Fruit fly (Drosophila melanogaster) whole organism, embryonic: ENCODE measurements around the gene CG5986.
A peak's percentile ranks its signal among the peaks of the same experiment; 100 is the strongest.

Source experiments
- Atf-2 ChIP-seq: fragments of 200-800 bp; sonication (Bioruptor generic); optimal IDR thresholded peaks from 2 replicates; lab custom pipeline; 2016; ENCODE audit warnings: missing biosample characterization, missing genetic modification characterization
- Awh ChIP-seq: fragments of 200-800 bp; sonication (Bioruptor generic); IDR thresholded peaks from 2 replicates; pipeline ENCODE4, ENCODE4 v1.3.6; 2022; ENCODE audit warnings: missing biosample characterization, missing genetic modification characterization
- Bteb2 ChIP-seq: fragments of 200-800 bp; sonication (Bioruptor generic); optimal IDR thresholded peaks from 2 replicates; lab custom pipeline; 2016; ENCODE audit warnings: missing biosample characterization, missing genetic modification characterization
- CG10654 ChIP-seq: fragments of 200-800 bp; sonication (Bioruptor generic); optimal IDR thresholded peaks from 2 replicates; lab custom pipeline; 2016; ENCODE audit warnings: missing biosample characterization, missing genetic modification characterization
- CG11093 ChIP-seq: fragments of 200-800 bp; sonication (Bioruptor generic); IDR thresholded peaks from 3 replicates; pipeline ENCODE4 v1.3.6; 2022; ENCODE audit warnings: missing biosample characterization, missing genetic modification characterization
- CG11398 ChIP-seq: fragments of 200-800 bp; sonication (Bioruptor generic); optimal IDR thresholded peaks from 2 replicates; lab custom pipeline; 2016; ENCODE audit warnings: missing biosample characterization, missing genetic modification characterization
- CG12155 ChIP-seq: fragments of 200-800 bp; sonication (Bioruptor generic); optimal IDR thresholded peaks from 3 replicates; lab custom pipeline; 2016; ENCODE audit warnings: missing biosample characterization, missing genetic modification characterization
- CG12236 ChIP-seq: fragments of 200-800 bp; sonication (Bioruptor generic); optimal IDR thresholded peaks from 2 replicates; lab custom pipeline; 2016; ENCODE audit warnings: missing biosample characterization, missing genetic modification characterization
- CG13296 ChIP-seq: fragments of 200-800 bp; sonication (Bioruptor generic); optimal IDR thresholded peaks from 3 replicates; lab custom pipeline; 2018; ENCODE audit warnings: missing biosample characterization, mild to moderate bottlenecking, missing genetic modification characterization
- CG14050 ChIP-seq: fragments of 200-800 bp; sonication (Bioruptor generic); IDR thresholded peaks from 3 replicates; pipeline ENCODE4 v1.3.6; 2022; ENCODE audit warnings: missing biosample characterization, missing genetic modification characterization
- CG1602 ChIP-seq: fragments of 200-800 bp; sonication (Bioruptor generic); optimal IDR thresholded peaks from 3 replicates; lab custom pipeline; 2016; ENCODE audit warnings: missing biosample characterization, missing genetic modification characterization
- CG1603 ChIP-seq: fragments of 200-800 bp; sonication (Bioruptor generic); optimal IDR thresholded peaks from 2 replicates; lab custom pipeline; 2019; ENCODE audit warnings: missing biosample characterization, mild to moderate bottlenecking, missing genetic modification characterization, moderate library complexity
- CG17328 ChIP-seq: fragments of 200-800 bp; sonication (Bioruptor generic); IDR thresholded peaks from 2 replicates; pipeline ENCODE4 v1.3.6; 2022; ENCODE audit warnings: missing biosample characterization, missing genetic modification characterization
- CG1832 ChIP-seq: fragments of 200-800 bp; sonication (Bioruptor generic); optimal IDR thresholded peaks from 2 replicates; lab custom pipeline; 2017; ENCODE audit warnings: missing biosample characterization, mild to moderate bottlenecking, missing genetic modification characterization, inconsistent platforms
- CG2875 ChIP-seq: fragments of 200-800 bp; sonication (Bioruptor generic); optimal IDR thresholded peaks from 2 replicates; lab custom pipeline; 2017; ENCODE audit warnings: missing biosample characterization, mild to moderate bottlenecking, missing genetic modification characterization, missing genetic modification reagents
- CG2889 ChIP-seq: fragments of 200-800 bp; sonication (Bioruptor generic); IDR thresholded peaks from 3 replicates; pipeline ENCODE4 v1.3.6; 2022; ENCODE audit warnings: missing biosample characterization, missing genetic modification characterization
- CG3065 ChIP-seq: fragments of 200-800 bp; sonication (Bioruptor generic); optimal IDR thresholded peaks from 2 replicates; lab custom pipeline; 2016; ENCODE audit warnings: missing biosample characterization, missing genetic modification characterization
- CG31441 ChIP-seq: fragments of 200-800 bp; sonication (Bioruptor generic); IDR thresholded peaks from 2 replicates; pipeline ENCODE4 v1.3.6; 2022; ENCODE audit warnings: missing biosample characterization, missing genetic modification characterization
- CG3163 ChIP-seq: fragments of 200-800 bp; sonication (Bioruptor generic); optimal IDR thresholded peaks from 3 replicates; lab custom pipeline; 2016; ENCODE audit warnings: missing biosample characterization, missing genetic modification characterization
- CG32532 ChIP-seq: fragments of 200-800 bp; sonication (Bioruptor generic); IDR thresholded peaks from 2 replicates; pipeline ENCODE4 v1.3.6; 2022; ENCODE audit warnings: missing biosample characterization, missing genetic modification characterization
- CG32767 ChIP-seq: fragments of 200-800 bp; sonication (Bioruptor generic); IDR thresholded peaks from 2 replicates; pipeline ENCODE4 v1.3.6; 2022; ENCODE audit warnings: missing biosample characterization, missing genetic modification characterization
- CG4707 ChIP-seq: fragments of 200-800 bp; sonication (Bioruptor generic); optimal IDR thresholded peaks from 2 replicates; lab custom pipeline; 2018; ENCODE audit warnings: missing biosample characterization, mild to moderate bottlenecking, missing genetic modification characterization, moderate library complexity
- CG6175 ChIP-seq: fragments of 200-800 bp; sonication (Bioruptor generic); IDR thresholded peaks from 3 replicates; pipeline ENCODE4 v1.3.6; 2022; ENCODE audit warnings: missing biosample characterization, missing genetic modification characterization
- CG6254 ChIP-seq: fragments of 200-800 bp; sonication (Bioruptor generic); optimal IDR thresholded peaks from 3 replicates; lab custom pipeline; 2017; ENCODE audit warnings: mild to moderate bottlenecking, missing biosample characterization, missing genetic modification reagents, missing genetic modification characterization
- CG8765 ChIP-seq: fragments of 200-800 bp; sonication (Bioruptor generic); IDR thresholded peaks from 2 replicates; pipeline ENCODE4 v1.3.6; 2022; ENCODE audit warnings: missing biosample characterization, missing genetic modification characterization
- Eip74EF ChIP-seq, 2 experiments: fragments of 200-800 bp in 1 of 2; fragments of >200 bp in 1 of 2; sonication (Bioruptor generic) in 1 of 2; optimal IDR thresholded peaks; 2 replicates each; lab custom pipeline; 2017 to 2019; ENCODE audit warnings: missing biosample characterization in 2 of 2, missing genetic modification characterization in 2 of 2, mild to moderate bottlenecking in 1 of 2, moderate library complexity in 1 of 2
- HLH4C ChIP-seq: fragments of 200-800 bp; sonication (Bioruptor generic); IDR thresholded peaks from 3 replicates; pipeline ENCODE4 v1.3.6; 2022; ENCODE audit warnings: missing biosample characterization, missing genetic modification characterization; ENCODE audit not compliant: partially characterized antibody
- Mes4 ChIP-seq: fragments of 200-800 bp; sonication (Bioruptor generic); optimal IDR thresholded peaks from 2 replicates; lab custom pipeline; 2016; ENCODE audit warnings: missing biosample characterization, missing genetic modification characterization
- NFAT ChIP-seq: fragments of 200-800 bp; sonication (Bioruptor generic); IDR thresholded peaks from 2 replicates; pipeline ENCODE4 v1.3.6; 2022; ENCODE audit warnings: missing biosample characterization, missing genetic modification characterization
- Side ChIP-seq: fragments of 200-800 bp; sonication (Bioruptor generic); optimal IDR thresholded peaks from 2 replicates; lab custom pipeline; 2016; ENCODE audit warnings: missing biosample characterization, missing genetic modification characterization
- Six4 ChIP-seq: fragments of 200-800 bp; sonication (Bioruptor generic); optimal IDR thresholded peaks from 2 replicates; lab custom pipeline; 2016; ENCODE audit warnings: missing biosample characterization, missing genetic modification characterization
- ab ChIP-seq: fragments of 200-800 bp; sonication (Bioruptor generic); optimal IDR thresholded peaks from 2 replicates; lab custom pipeline; 2016; ENCODE audit warnings: missing biosample characterization, missing genetic modification characterization
- ara ChIP-seq: fragments of 200-800 bp; sonication (Bioruptor generic); IDR thresholded peaks from 2 replicates; pipeline ENCODE4 v1.3.6; 2022; ENCODE audit warnings: missing biosample characterization, missing genetic modification characterization
- bab2 ChIP-seq: fragments of 200-800 bp; sonication (Bioruptor generic); optimal IDR thresholded peaks from 2 replicates; lab custom pipeline; 2016; ENCODE audit warnings: missing biosample characterization, missing genetic modification characterization
- bowl ChIP-seq: fragments of 200-800 bp; sonication (Bioruptor generic); IDR thresholded peaks from 2 replicates; pipeline ENCODE4 v1.3.6; 2022; ENCODE audit warnings: missing biosample characterization, missing genetic modification characterization
- cato ChIP-seq: fragments of 200-800 bp; sonication (Bioruptor generic); optimal IDR thresholded peaks from 2 replicates; lab custom pipeline; 2016; ENCODE audit warnings: missing biosample characterization, missing genetic modification characterization, borderline replicate concordance
- chn ChIP-seq: fragments of 200-800 bp; sonication (Bioruptor generic); optimal IDR thresholded peaks from 2 replicates; lab custom pipeline; 2016; ENCODE audit warnings: missing biosample characterization, missing genetic modification characterization
- ci ChIP-seq: fragments of 200-800 bp; sonication (Bioruptor generic); IDR thresholded peaks from 3 replicates; pipeline ENCODE4 v1.3.6; 2022; ENCODE audit warnings: missing biosample characterization, missing genetic modification characterization
- croc ChIP-seq: fragments of 200-800 bp; sonication (Bioruptor generic); conservative IDR thresholded peaks from 3 replicates; pipeline ENCODE4 v1.3.6; 2022; ENCODE audit warnings: missing biosample characterization, missing genetic modification characterization
- da ChIP-seq: fragments of 200-800 bp; sonication (Bioruptor generic); optimal IDR thresholded peaks from 2 replicates; lab custom pipeline; 2016; ENCODE audit warnings: missing biosample characterization, missing genetic modification characterization
- dm ChIP-seq: fragments of 200-800 bp; sonication (Bioruptor generic); optimal IDR thresholded peaks from 3 replicates; lab custom pipeline; 2016; ENCODE audit warnings: missing biosample characterization, missing genetic modification characterization
- esg ChIP-seq: fragments of 200-800 bp; sonication (Bioruptor generic); conservative IDR thresholded peaks from 2 replicates; pipeline ENCODE4 v1.3.6; 2022; ENCODE audit warnings: missing biosample characterization, missing genetic modification characterization
- fd96Cb ChIP-seq: fragments of 200-800 bp; sonication (Bioruptor generic); optimal IDR thresholded peaks from 2 replicates; lab custom pipeline; 2018; ENCODE audit warnings: missing biosample characterization, mild to moderate bottlenecking, missing genetic modification characterization, moderate library complexity
- ham ChIP-seq: fragments of 200-800 bp; sonication (Bioruptor generic); IDR thresholded peaks from 2 replicates; pipeline ENCODE4 v1.3.6; 2022; ENCODE audit warnings: missing biosample characterization, missing genetic modification characterization
- otp ChIP-seq: fragments of 200-800 bp; sonication (Bioruptor generic); IDR thresholded peaks from 3 replicates; pipeline ENCODE4, ENCODE4 v1.3.6; 2022; ENCODE audit warnings: missing biosample characterization, missing genetic modification characterization
- pzg ChIP-seq: fragments of 200-800 bp; sonication (Bioruptor generic); optimal IDR thresholded peaks from 3 replicates; lab custom pipeline; 2018; ENCODE audit warnings: missing biosample characterization, mild to moderate bottlenecking, missing genetic modification characterization, moderate library complexity
- ranshi ChIP-seq: fragments of 200-800 bp; sonication (Bioruptor generic); IDR thresholded peaks from 2 replicates; pipeline ENCODE4 v1.3.6; 2022; ENCODE audit warnings: missing biosample characterization, missing genetic modification characterization
- sens ChIP-seq: fragments of 200-800 bp; sonication (Bioruptor generic); peaks from one replicate; lab custom pipeline; 2016; ENCODE audit warnings: missing biosample characterization, missing genetic modification characterization
- trh ChIP-seq: fragments of 200-800 bp; sonication (Bioruptor generic); optimal IDR thresholded peaks from 2 replicates; lab custom pipeline; 2016; ENCODE audit warnings: missing biosample characterization, missing genetic modification characterization
- unpg ChIP-seq: fragments of 200-800 bp; sonication (Bioruptor generic); optimal IDR thresholded peaks from 3 replicates; lab custom pipeline; 2018; ENCODE audit warnings: missing biosample characterization, mild to moderate bottlenecking, missing genetic modification characterization, moderate library complexity

CG5986 gene

DNA sequence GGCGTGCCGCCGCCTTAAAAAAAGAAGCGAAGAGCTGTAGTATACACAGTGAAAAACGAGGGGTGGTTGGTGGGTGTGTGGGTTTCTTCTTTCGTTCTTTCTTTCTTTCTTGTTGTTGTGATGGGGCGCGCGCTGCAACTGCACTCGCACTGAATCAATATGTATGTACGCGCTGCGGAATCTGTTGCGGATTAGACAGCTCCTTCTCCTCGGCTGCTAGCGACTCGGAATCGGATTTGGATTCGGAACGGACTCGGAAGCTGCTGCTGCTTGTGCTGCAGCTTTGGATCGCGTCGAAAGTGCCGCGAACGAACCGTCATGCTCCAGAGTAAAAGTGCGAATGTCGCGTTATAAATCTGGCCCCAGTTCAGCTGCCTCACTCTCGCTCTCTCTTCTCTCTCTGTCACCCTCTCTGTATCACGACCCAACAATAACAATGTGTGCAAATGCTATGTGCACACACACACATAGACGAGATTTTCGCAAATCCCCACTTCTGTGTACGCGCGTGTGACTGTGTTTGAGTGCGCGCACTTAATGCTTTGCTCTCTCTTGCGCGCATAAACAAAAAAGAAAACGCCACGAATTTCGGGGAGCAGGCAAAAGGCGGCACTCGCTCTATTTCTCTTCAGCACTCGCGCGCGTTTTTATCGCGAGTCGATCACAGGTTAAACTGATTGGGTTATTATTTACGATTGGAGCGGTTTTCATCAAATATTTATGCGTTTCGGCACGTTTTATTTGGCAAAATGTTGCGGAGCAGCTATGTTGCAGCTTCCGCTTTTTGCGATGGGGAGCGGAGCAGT, 16.4 kb upstream of the CG5986 start (continued):
- TF ChIP-seq ara, result no peak
- TF ChIP-seq dm (GFP tag; lab: Kevin White, UChicago), result no peak
- TF ChIP-seq Side (GFP tag; lab: Kevin White, UChicago), result no peak
- no peak for TF ChIP-seq CG3163 (GFP tag; lab: Kevin White, UChicago)
- TF ChIP-seq CG13296 (GFP tag; lab: Kevin White, UChicago), result peak; percentile 1
- TF ChIP-seq CG6175 (GFP tag; lab: Robert Waterston, UW), result 0 out of 3 replicates have a peak, but pooled peaks have one; percentile 24
- peak; percentile 51 for TF ChIP-seq CG1832 (GFP tag; lab: Kevin White, UChicago)
- TF ChIP-seq Atf-2 (GFP tag; lab: Kevin White, UChicago), result no peak
- no peak for TF ChIP-seq Mes4 (GFP tag; lab: Kevin White, UChicago)
- no peak for TF ChIP-seq trh (GFP tag; lab: Kevin White, UChicago)
- TF ChIP-seq CG2889 (GFP tag; lab: Robert Waterston, UW), result no peak
- no peak for TF ChIP-seq CG4707 (GFP tag; lab: Kevin White, UChicago)
- TF ChIP-seq CG12236 (GFP tag; lab: Kevin White, UChicago), result no peak
- TF ChIP-seq ranshi, result no peak
- no peak for TF ChIP-seq croc (GFP tag; lab: Robert Waterston, UW)
- TF ChIP-seq CG12155 (GFP tag; lab: Kevin White, UChicago), result no peak
- TF ChIP-seq esg (GFP tag; lab: Robert Waterston, UW), result no peak
- no peak; the same call in 2 of the 3 replicates for TF ChIP-seq ci (GFP tag; lab: Robert Waterston, UW)
- TF ChIP-seq ab (GFP tag; lab: Kevin White, UChicago), result no peak
- no peak for TF ChIP-seq cato
- no peak for TF ChIP-seq CG2875 (GFP tag; lab: Kevin White, UChicago)
- TF ChIP-seq CG3065 (GFP tag; lab: Kevin White, UChicago), result no peak
- TF ChIP-seq NFAT (GFP tag; lab: Robert Waterston, UW), result no peak
- no peak for TF ChIP-seq CG1602 (GFP tag; lab: Kevin White, UChicago)
- no peak for TF ChIP-seq CG8765 (GFP tag; lab: Robert Waterston, UW)
- no peak for TF ChIP-seq Awh
- TF ChIP-seq CG31441 (GFP tag; lab: Robert Waterston, UW), result no peak; the same call in 1 of the 2 replicates
- peak; percentile 52; the same call in 1 of the 2 replicates for TF ChIP-seq CG32532 (GFP tag; lab: Robert Waterston, UW)
- no peak for TF ChIP-seq CG17328
- no peak for TF ChIP-seq unpg (GFP tag; lab: Kevin White, UChicago)
- TF ChIP-seq Bteb2 (GFP tag; lab: Kevin White, UChicago), result no peak
- no peak for TF ChIP-seq ham (GFP tag; lab: Robert Waterston, UW)
- no peak for TF ChIP-seq CG1603 (tag; lab: Kevin White, UChicago)
- no peak for TF ChIP-seq CG10654 (GFP tag; lab: Kevin White, UChicago)
- no peak for TF ChIP-seq Six4 (GFP tag; lab: Kevin White, UChicago)
- TF ChIP-seq pzg (GFP tag; lab: Kevin White, UChicago), result no peak
- TF ChIP-seq bab2 (GFP tag; lab: Kevin White, UChicago), result peak; percentile 0
- no peak for TF ChIP-seq CG6254 (GFP tag; lab: Kevin White, UChicago)
- no peak for TF ChIP-seq bowl
- peak; percentile 2 for TF ChIP-seq chn (GFP tag; lab: Kevin White, UChicago)
- TF ChIP-seq Eip74EF (GFP tag; optimal IDR thresholded peaks at IDR 0.05; lab: Kevin White, UChicago), result peak in 1 of 2 experiments; percentile 57
- TF ChIP-seq CG11398, result no peak
- TF ChIP-seq da (GFP tag; lab: Kevin White, UChicago), result no peak
- TF ChIP-seq CG14050, result 0 out of 3 replicates have a peak, but pooled peaks have one; percentile 12
- no peak for TF ChIP-seq HLH4C (GFP tag; lab: Robert Waterston, UW)
- no peak for TF ChIP-seq CG11093
- 0 out of 2 replicates have a peak, but pooled peaks have one; percentile 32 for TF ChIP-seq CG32767 (GFP tag; lab: Robert Waterston, UW)
- TF ChIP-seq otp (GFP tag; lab: Robert Waterston, UW), result no peak
- no peak for TF ChIP-seq fd96Cb (tag; lab: Kevin White, UChicago)
- TF ChIP-seq sens (GFP tag; lab: Kevin White, UChicago), result peak; percentile 56
